Worm (Caenorhabditis elegans) whole organism, young adult: Measurements from ENCODE around the gene emb-1.

ENCODE experiments used
- B0261.1 ChIP-seq: sonication (generic microtip); optimal IDR thresholded peaks from 2 replicates; lab custom pipeline; 2016; ENCODE audit warnings: mild to moderate bottlenecking, missing genetic modification characterization, moderate library complexity, missing compliant biosample characterization
- F57A8.1 ChIP-seq: fragments of 200-800 bp; sonication (Bioruptor generic); optimal IDR thresholded peaks from 2 replicates; lab custom pipeline; 2018; ENCODE audit warnings: mild to moderate bottlenecking, missing genetic modification characterization, moderate library complexity, missing compliant biosample characterization
- aptf-3 ChIP-seq: fragments of 200-800 bp; sonication (Bioruptor generic); IDR thresholded peaks from 2 replicates; pipeline ENCODE4 v1.3.6; 2022; ENCODE audit warnings: missing genetic modification characterization, missing compliant biosample characterization
- him-1 ChIP-seq: sonication (generic microtip); optimal IDR thresholded peaks from 2 replicates; lab custom pipeline; 2016; ENCODE audit warnings: missing genotype, missing genetic modification reagents, missing genetic modification characterization, missing compliant biosample characterization
- let-607 ChIP-seq, 2 experiments: fragments of 200-800 bp in 1 of 2; sonication (Bioruptor generic) in 1 of 2; sonication (generic microtip) in 1 of 2; optimal IDR thresholded peaks; 2 replicates each; lab custom pipeline; 2016 to 2018; ENCODE audit warnings: mild to moderate bottlenecking in 2 of 2, missing compliant biosample characterization in 2 of 2, missing genetic modification characterization in 2 of 2, moderate library complexity in 2 of 2, missing genotype in 1 of 2
- snpc-4 ChIP-seq, 5 experiments: fragments of 150-350 bp in 1 of 5; sonication (generic microtip) in 4 of 5; optimal IDR thresholded peaks; 2 replicates each; lab custom pipeline; 2014 to 2018; ENCODE audit warnings: missing genetic modification characterization in 5 of 5, missing biosample characterization in 3 of 5, antibody characterized with exemption in 2 of 5, mild to moderate bottlenecking in 2 of 5, missing compliant biosample characterization in 2 of 5, missing genotype in 2 of 5, moderate library complexity in 2 of 5, missing genetic modification reagents in 1 of 5

DNA sequence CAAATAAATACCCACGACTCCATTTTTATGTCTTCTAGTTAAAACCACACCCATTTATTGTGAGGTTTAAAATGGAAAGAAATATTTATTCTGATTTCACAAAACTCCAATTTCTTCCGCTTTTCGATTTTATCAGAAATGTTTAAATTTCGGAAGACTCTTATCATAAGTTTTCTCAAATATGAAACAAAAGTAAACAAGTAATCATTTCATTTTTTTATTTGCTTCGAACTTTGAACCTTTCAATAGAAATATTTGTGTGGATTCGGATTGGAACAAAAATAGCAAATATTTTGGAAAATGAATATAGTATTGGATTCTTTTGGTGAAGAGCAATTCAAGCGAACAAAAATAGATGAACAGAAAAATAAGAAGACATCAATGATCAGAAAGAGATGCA lies 48.6 kb downstream of the emb-1 start:
- TF ChIP-seq him-1 (no peak), B0261.1 (tag; lab: Kevin White, UChicago) (no peak), F57A8.1 (GFP tag; lab: Kevin White, UChicago) (no peak), snpc-4 (GFP tag; optimal IDR thresholded peaks at IDR 0.05; lab: Kevin White, UChicago) (no peak), snpc-4 (tag; optimal IDR thresholded peaks at IDR 0.05; lab: Kevin White, UChicago) (no peak), let-607 (tag; optimal IDR thresholded peaks at IDR 0.05; lab: Kevin White, UChicago) (no peak), aptf-3 (GFP tag; lab: Robert Waterston, UW) (no peak)
